Worm (Caenorhabditis elegans) whole organism, young adult: Measurements from ENCODE around the gene C56E6.4.

Experiments used
- B0261.1 ChIP-seq: sonication (generic microtip); optimal IDR thresholded peaks from 2 replicates; lab custom pipeline; 2016; ENCODE audit warnings: mild to moderate bottlenecking, missing genetic modification characterization, moderate library complexity, missing compliant biosample characterization
- F37B4.10 ChIP-seq: fragments of 200-800 bp; sonication (Bioruptor generic); IDR thresholded peaks from 2 replicates; pipeline ENCODE4 v1.3.6; 2022; ENCODE audit warnings: missing genetic modification characterization, missing compliant biosample characterization
- Y53F4B.3 ChIP-seq: fragments of 200-800 bp; sonication (Bioruptor generic); IDR thresholded peaks from 2 replicates; pipeline ENCODE4 v1.3.6; 2022; ENCODE audit warnings: missing genetic modification reagents, missing genetic modification characterization, missing compliant biosample characterization
- Y53G8AR.9 ChIP-seq: fragments of 200-800 bp; sonication (Bioruptor generic); conservative IDR thresholded peaks from 2 replicates; pipeline ENCODE4 v1.3.6; 2022; ENCODE audit warnings: missing genetic modification reagents, missing genetic modification characterization, missing compliant biosample characterization
- Y56A3A.18 ChIP-seq: fragments of 200-800 bp; sonication (Bioruptor generic); IDR thresholded peaks from 2 replicates; pipeline ENCODE4 v1.3.6; 2022; ENCODE audit warnings: missing genetic modification reagents, missing genetic modification characterization, missing compliant biosample characterization
- akir-1 ChIP-seq: fragments of 200-800 bp; sonication (Bioruptor generic); optimal IDR thresholded peaks from 2 replicates; lab custom pipeline; 2018; ENCODE audit warnings: mild to moderate bottlenecking, missing genetic modification characterization, moderate library complexity, missing compliant biosample characterization
- ama-1 ChIP-seq, 3 experiments: fragments of 150-350 bp in 1 of 3; sonication (generic microtip) in 2 of 3; optimal IDR thresholded peaks; 2 replicates each; lab custom pipeline; 2014 to 2018; ENCODE audit warnings: missing biosample characterization in 2 of 3, missing genetic modification characterization in 2 of 3, missing genetic modification reagents in 2 of 3
- athp-1 ChIP-seq: sonication (generic microtip); optimal IDR thresholded peaks from 2 replicates; lab custom pipeline; 2017; ENCODE audit warnings: mild to moderate bottlenecking, missing genetic modification characterization, missing compliant biosample characterization
- attf-6 ChIP-seq: fragments of 200-800 bp; sonication (Bioruptor generic); IDR thresholded peaks from 2 replicates; pipeline ENCODE4 v1.3.6; 2022; ENCODE audit warnings: missing genetic modification reagents, missing genetic modification characterization, missing compliant biosample characterization
- bed-1 ChIP-seq: fragments of 200-800 bp; sonication (Bioruptor generic); IDR thresholded peaks from 2 replicates; pipeline ENCODE4 v1.3.6; 2022; ENCODE audit warnings: missing genetic modification reagents, missing genetic modification characterization, missing compliant biosample characterization
- cebp-1 ChIP-seq, 2 experiments: fragments of 200-800 bp in 1 of 2; sonication (Bioruptor generic) in 1 of 2; sonication (generic microtip) in 1 of 2; IDR thresholded peaks in 1 of 2; optimal IDR thresholded peaks in 1 of 2; 2 replicates each; pipeline versions ENCODE4 v1.3.6 to Lab custom; 2017 to 2022; ENCODE audit warnings: missing compliant biosample characterization in 2 of 2, missing genetic modification characterization in 2 of 2, mild to moderate bottlenecking in 1 of 2, missing genetic modification reagents in 1 of 2, moderate library complexity in 1 of 2
- dox-1 ChIP-seq: fragments of 200-800 bp; sonication (Bioruptor generic); IDR thresholded peaks from 2 replicates; pipeline ENCODE4 v1.3.6; 2022; ENCODE audit warnings: missing genetic modification reagents, missing genetic modification characterization, missing compliant biosample characterization
- dpl-1 ChIP-seq: fragments of 150-350 bp; optimal IDR thresholded peaks from 2 replicates; lab custom pipeline; 2014; ENCODE audit warnings: missing biosample characterization, missing genetic modification reagents, missing genetic modification characterization
- egl-44 ChIP-seq: fragments of 200-800 bp; sonication (Bioruptor generic); IDR thresholded peaks from 2 replicates; pipeline ENCODE4 v1.3.6; 2022; ENCODE audit warnings: missing genetic modification reagents, missing genetic modification characterization, missing compliant biosample characterization
- gei-17 ChIP-seq: fragments of 200-800 bp; sonication (Bioruptor generic); optimal IDR thresholded peaks from 2 replicates; lab custom pipeline; 2018; ENCODE audit warnings: mild to moderate bottlenecking, missing genetic modification characterization, missing compliant biosample characterization
- hlh-26 ChIP-seq: fragments of 200-800 bp; sonication (Bioruptor generic); conservative IDR thresholded peaks from 2 replicates; pipeline ENCODE4 v1.3.6; 2022; ENCODE audit warnings: missing genetic modification reagents, missing genetic modification characterization, missing compliant biosample characterization
- hmg-1.2 ChIP-seq: fragments of 200-800 bp; sonication (Bioruptor generic); IDR thresholded peaks from 2 replicates; pipeline ENCODE4 v1.3.6; 2022; ENCODE audit warnings: missing genetic modification reagents, missing genetic modification characterization, missing compliant biosample characterization
- hmg-20 ChIP-seq: fragments of 200-800 bp; sonication (Bioruptor generic); IDR thresholded peaks from 2 replicates; pipeline ENCODE4 v1.3.6; 2022; ENCODE audit warnings: missing genetic modification reagents, missing genetic modification characterization, missing compliant biosample characterization
- hsf-1 ChIP-seq: fragments of 200-800 bp; sonication (Bioruptor generic); IDR thresholded peaks from 2 replicates; pipeline ENCODE4 v1.3.6; 2022; ENCODE audit warnings: missing genetic modification reagents, missing genetic modification characterization, missing compliant biosample characterization
- let-526 ChIP-seq: fragments of 200-800 bp; sonication (Bioruptor generic); IDR thresholded peaks from 2 replicates; pipeline ENCODE4 v1.3.6; 2022; ENCODE audit warnings: missing genetic modification reagents, missing genetic modification characterization, missing compliant biosample characterization
- lin-40 ChIP-seq: sonication (generic microtip); optimal IDR thresholded peaks from 2 replicates; lab custom pipeline; 2016; ENCODE audit warnings: missing genetic modification characterization, mild to moderate bottlenecking, missing compliant biosample characterization, missing genotype, missing genetic modification reagents
- lsl-1 ChIP-seq: fragments of 200-800 bp; sonication (Bioruptor generic); optimal IDR thresholded peaks from 2 replicates; lab custom pipeline; 2018; ENCODE audit warnings: mild to moderate bottlenecking, missing genetic modification characterization, moderate library complexity, missing compliant biosample characterization
- nfyb-1 ChIP-seq: fragments of 200-800 bp; sonication (Bioruptor generic); IDR thresholded peaks from 2 replicates; pipeline ENCODE4 v1.3.6; 2022; ENCODE audit warnings: missing genetic modification reagents, missing genetic modification characterization, missing compliant biosample characterization
- nhr-120 ChIP-seq: fragments of 200-800 bp; sonication (Bioruptor generic); IDR thresholded peaks from 2 replicates; pipeline ENCODE4 v1.3.6; 2022; ENCODE audit warnings: missing genetic modification characterization, missing compliant biosample characterization
- nhr-90 ChIP-seq: sonication (generic microtip); optimal IDR thresholded peaks from 2 replicates; lab custom pipeline; 2016; ENCODE audit warnings: missing genotype, mild to moderate bottlenecking, missing genetic modification characterization, missing compliant biosample characterization
- rpc-1 ChIP-seq, 2 experiments: fragments of 150-350 bp in 1 of 2; sonication (generic microtip) in 1 of 2; optimal IDR thresholded peaks; 2 replicates each; lab custom pipeline; 2014 to 2018; ENCODE audit warnings: missing biosample characterization in 1 of 2, missing genetic modification characterization in 1 of 2, missing genetic modification reagents in 1 of 2, missing genotype in 1 of 2
- sdz-38 ChIP-seq: sonication (generic microtip); optimal IDR thresholded peaks from 2 replicates; lab custom pipeline; 2016; ENCODE audit warnings: missing genotype, missing genetic modification characterization, missing compliant biosample characterization
- sptf-2 ChIP-seq: fragments of 200-800 bp; sonication (Bioruptor generic); optimal IDR thresholded peaks from 2 replicates; lab custom pipeline; 2018; ENCODE audit warnings: mild to moderate bottlenecking, missing genetic modification characterization, missing compliant biosample characterization
- ztf-18 ChIP-seq: sonication (generic microtip); optimal IDR thresholded peaks from 2 replicates; lab custom pipeline; 2016; ENCODE audit warnings: missing genotype, mild to moderate bottlenecking, missing genetic modification characterization, missing compliant biosample characterization
- ztf-25 ChIP-seq: fragments of 200-800 bp; sonication (Bioruptor generic); IDR thresholded peaks from 2 replicates; pipeline ENCODE4 v1.3.6; 2022; ENCODE audit warnings: missing genetic modification reagents, missing genetic modification characterization, missing compliant biosample characterization
- ztf-26 ChIP-seq: sonication (generic microtip); optimal IDR thresholded peaks from 2 replicates; lab custom pipeline; 2017; ENCODE audit warnings: missing genetic modification characterization, missing compliant biosample characterization

Gene C56E6.4

DNA sequence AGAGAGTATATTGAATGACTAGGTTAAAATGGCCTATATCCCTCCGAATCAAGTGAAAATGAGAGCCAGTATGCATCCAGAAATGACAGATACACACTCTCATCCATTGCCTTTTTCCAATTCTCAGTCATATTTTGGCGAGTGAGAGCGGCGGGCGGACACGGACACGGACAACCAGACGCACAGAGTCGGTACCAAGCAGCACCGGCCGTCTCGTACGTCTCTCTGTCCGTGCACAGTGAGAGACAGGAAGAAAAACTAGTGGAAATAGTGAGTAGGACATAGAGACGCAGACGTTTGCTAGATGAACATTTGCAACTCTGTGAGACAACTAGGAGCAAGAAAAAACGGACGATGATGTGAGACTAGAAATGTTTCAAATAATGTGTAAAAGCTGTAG is 34.7 kb upstream of the C56E6.4 start (continued):
- no peak for TF ChIP-seq hlh-26 (GFP tag; lab: Robert Waterston, UW)
- TF ChIP-seq F37B4.10 (GFP tag; lab: Robert Waterston, UW): no peak
- no peak for TF ChIP-seq nhr-120
- no peak for TF ChIP-seq hmg-20 (GFP tag; lab: Robert Waterston, UW)

DNA sequence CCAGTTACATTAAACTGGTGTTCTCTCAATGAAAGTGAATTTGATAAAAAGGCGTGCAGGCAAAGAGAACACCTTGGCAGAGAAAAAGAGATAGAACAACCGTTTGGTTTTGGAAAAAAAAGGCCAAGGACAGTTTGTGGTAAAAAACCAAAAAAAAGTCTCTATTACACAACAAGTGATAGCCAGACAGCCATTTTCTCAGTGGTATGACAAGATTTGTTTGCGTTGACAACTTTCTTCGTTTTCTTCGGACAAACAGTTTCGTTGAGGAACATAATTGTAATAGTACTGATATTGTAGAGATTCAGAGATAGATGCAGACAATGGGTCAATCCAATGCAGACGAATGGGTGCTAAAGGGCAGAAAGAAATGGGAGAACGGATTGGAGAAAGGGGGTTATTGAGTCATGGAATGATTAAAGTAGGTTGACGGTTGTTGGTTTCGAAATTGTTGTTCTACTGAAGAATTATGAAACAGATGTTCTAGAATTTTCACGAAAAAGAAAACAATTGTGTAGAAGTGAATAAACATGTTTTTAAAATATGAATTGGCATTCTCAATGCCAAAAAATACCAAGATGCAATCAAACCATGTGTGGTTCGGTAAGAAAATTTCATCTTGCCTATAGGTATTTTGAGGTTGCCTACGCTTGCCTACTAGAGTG is 33.8 kb upstream of the C56E6.4 start:
- TF ChIP-seq ztf-26 (tag; lab: Kevin White, UChicago) (peak; percentile 73), hmg-1.2 (GFP tag; lab: Robert Waterston, UW) (peak; percentile 67; the same call in 1 of the 2 replicates), cebp-1 (GFP tag; IDR thresholded peaks at IDR 0.05; lab: Robert Waterston, UW) (peak; percentile 55), cebp-1 (tag; optimal IDR thresholded peaks at IDR 0.05; lab: Kevin White, UChicago) (peak; percentile 79), egl-44 (GFP tag; lab: Robert Waterston, UW) (no peak), dox-1 (GFP tag; lab: Robert Waterston, UW) (0 out of 2 replicates have a peak, but pooled peaks have one; percentile 27), ama-1 (optimal IDR thresholded peaks at IDR 0.05; lab: Kevin White, UChicago) (peak; percentile 12), ama-1 (GFP tag; optimal IDR thresholded peaks at IDR 0.05; lab: Kevin White, UChicago) (no peak), nhr-90 (tag; lab: Kevin White, UChicago) (no peak), lin-40 (tag; lab: Kevin White, UChicago) (peak; percentile 80)
- TF ChIP-seq, all 124 proteins: peak for 6

DNA sequence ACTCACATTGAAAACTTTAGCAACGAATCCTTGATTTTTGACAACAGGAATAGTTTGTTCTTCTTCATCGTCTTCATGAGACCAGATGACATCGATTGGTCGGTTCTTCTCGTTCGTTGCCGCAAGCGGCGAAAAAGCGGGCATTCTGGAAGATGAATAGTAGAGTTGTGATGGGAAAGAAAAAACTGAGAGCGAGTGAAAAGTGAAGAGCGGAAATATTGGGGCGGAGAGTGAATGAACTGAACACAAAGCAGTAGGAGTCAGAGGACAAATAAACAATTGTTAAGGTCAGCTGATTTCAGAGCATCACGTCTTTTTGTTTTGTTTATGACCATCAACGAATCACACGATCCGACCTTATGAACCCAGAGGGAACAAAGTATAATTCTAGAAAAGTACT is 32.8 kb upstream of the C56E6.4 start, which contains the start of gene F18C5.10:
F18C5.10 (minus strand) TSS at position 145 of the 400 bp plus-strand sequence.
- TF ChIP-seq Y53G8AR.9 (GFP tag; lab: Robert Waterston, UW): no peak
- TF ChIP-seq dpl-1 (GFP tag; lab: Kevin White, UChicago): no peak
- TF ChIP-seq let-526 (GFP tag; lab: Robert Waterston, UW): 0 out of 2 replicates have a peak, but pooled peaks have one; percentile 47
- 0 out of 2 replicates have a peak, but pooled peaks have one; percentile 47 for TF ChIP-seq hsf-1 (GFP tag; lab: Robert Waterston, UW)
- TF ChIP-seq cebp-1 (GFP tag; IDR thresholded peaks at IDR 0.05; lab: Robert Waterston, UW): no peak
- peak; percentile 45 for TF ChIP-seq cebp-1 (tag; optimal IDR thresholded peaks at IDR 0.05; lab: Kevin White, UChicago)
- TF ChIP-seq Y56A3A.18 (GFP tag; lab: Robert Waterston, UW): no peak
- TF ChIP-seq gei-17 (GFP tag; lab: Kevin White, UChicago): no peak
- peak; percentile 89 for TF ChIP-seq ama-1 (optimal IDR thresholded peaks at IDR 0.05; lab: Kevin White, UChicago)
- TF ChIP-seq ama-1 (GFP tag; optimal IDR thresholded peaks at IDR 0.05; lab: Kevin White, UChicago): no peak

DNA sequence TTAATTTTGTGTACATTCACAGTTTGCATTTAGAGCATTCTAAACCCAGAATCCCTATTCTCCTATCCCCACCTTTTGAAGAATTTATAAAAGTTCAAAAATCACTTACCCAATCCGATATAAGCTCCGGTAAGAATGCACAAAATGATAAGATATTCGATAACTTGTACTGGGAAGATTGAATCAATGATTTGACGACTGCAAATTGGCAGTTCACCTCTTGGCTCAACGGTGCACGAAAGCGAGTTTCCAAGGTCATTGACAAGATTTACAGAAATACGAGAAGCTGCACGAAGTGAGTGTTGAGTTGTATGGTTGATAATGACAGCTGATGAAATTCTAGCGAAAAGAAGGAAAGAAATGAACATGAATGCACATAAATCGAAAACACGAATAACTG is 31.8 kb upstream of the C56E6.4 start:
- TF ChIP-seq rpc-1 (optimal IDR thresholded peaks at IDR 0.05; lab: Kevin White, UChicago) (no peak), rpc-1 (tag; optimal IDR thresholded peaks at IDR 0.05; lab: Kevin White, UChicago) (no peak), lsl-1 (GFP tag; lab: Kevin White, UChicago) (no peak), bed-1 (GFP tag; lab: Robert Waterston, UW) (no peak), athp-1 (no peak), sdz-38 (no peak), attf-6 (GFP tag; lab: Robert Waterston, UW) (no peak), ztf-18 (tag; lab: Kevin White, UChicago) (no peak), B0261.1 (tag; lab: Kevin White, UChicago) (no peak), Y53F4B.3 (GFP tag; lab: Robert Waterston, UW) (no peak), nhr-120 (no peak), ztf-25 (no peak), akir-1 (GFP tag; lab: Kevin White, UChicago) (no peak), nfyb-1 (GFP tag; lab: Robert Waterston, UW) (no peak), sptf-2 (GFP tag; lab: Kevin White, UChicago) (no peak)
